Fruit fly (Drosophila melanogaster): ENCODE results near the gene Grip.
A peak's percentile ranks its signal among the peaks of the same experiment; 100 is the strongest.

Gene Grip

DNA sequence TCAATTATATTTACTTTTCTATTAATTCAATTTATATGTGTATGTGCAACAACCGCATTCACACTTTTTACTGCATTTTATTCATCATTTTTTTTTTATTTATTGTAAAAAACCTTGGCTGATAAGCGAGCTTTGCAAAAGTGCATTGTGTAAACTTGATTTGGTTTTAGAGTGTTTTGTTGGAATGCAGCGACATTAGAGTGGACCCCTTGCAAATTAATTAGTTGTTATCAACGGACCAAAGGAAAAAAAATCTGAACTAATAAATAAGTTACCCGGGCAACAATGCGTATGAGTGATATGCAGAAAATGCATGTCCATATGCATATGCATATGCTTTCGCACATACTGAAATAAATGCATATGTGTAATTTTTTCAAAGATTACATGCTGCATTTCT lies 45.1 kb upstream of the Grip start:
- no peak for TF ChIP-seq brk (GFP tag; optimal IDR thresholded peaks at IDR 0.05)
- no peak for TF ChIP-seq rgr (GFP tag; optimal IDR thresholded peaks at IDR 0.05)
- TF ChIP-seq CrebA (GFP tag; optimal IDR thresholded peaks at IDR 0.05; ENCODE audit: borderline replicate concordance): no peak
- no peak for TF ChIP-seq br (GFP tag; optimal IDR thresholded peaks at IDR 0.05)
- TF ChIP-seq psq (GFP tag; optimal IDR thresholded peaks at IDR 0.05): no peak
- TF ChIP-seq N (GFP tag; optimal IDR thresholded peaks at IDR 0.05): no peak
- TF ChIP-seq usp (GFP tag; optimal IDR thresholded peaks at IDR 0.05): no peak
- TF ChIP-seq sage (GFP tag; optimal IDR thresholded peaks at IDR 0.05): no peak
- TF ChIP-seq dsf (GFP tag; optimal IDR thresholded peaks at IDR 0.05; ENCODE audit: borderline replicate concordance): no peak
- TF ChIP-seq CG9705 (GFP tag; optimal IDR thresholded peaks at IDR 0.05): no peak
- no peak for TF ChIP-seq Dfd (GFP tag; optimal IDR thresholded peaks at IDR 0.05)
- TF ChIP-seq Abd-B (GFP tag; optimal IDR thresholded peaks at IDR 0.05): no peak
- no peak for TF ChIP-seq HLH106 (tag; optimal IDR thresholded peaks at IDR 0.05)
- TF ChIP-seq GATAd (GFP tag; optimal IDR thresholded peaks at IDR 0.05): no peak
- TF ChIP-seq dmrt93B (GFP tag; optimal IDR thresholded peaks at IDR 0.05): no peak
- TF ChIP-seq h (GFP tag; optimal IDR thresholded peaks at IDR 0.05): no peak
- TF ChIP-seq Hr83 (GFP tag; optimal IDR thresholded peaks at IDR 0.05; ENCODE audit: poor library complexity, severe bottlenecking): no peak
- TF ChIP-seq Myc (optimal IDR thresholded peaks at IDR 0.05): no peak
- no peak for TF ChIP-seq Rel (GFP tag; optimal IDR thresholded peaks at IDR 0.05)
- TF ChIP-seq Rel (tag; optimal IDR thresholded peaks at IDR 0.05): no peak
- no peak for TF ChIP-seq woc (GFP tag; optimal IDR thresholded peaks at IDR 0.05)

DNA sequence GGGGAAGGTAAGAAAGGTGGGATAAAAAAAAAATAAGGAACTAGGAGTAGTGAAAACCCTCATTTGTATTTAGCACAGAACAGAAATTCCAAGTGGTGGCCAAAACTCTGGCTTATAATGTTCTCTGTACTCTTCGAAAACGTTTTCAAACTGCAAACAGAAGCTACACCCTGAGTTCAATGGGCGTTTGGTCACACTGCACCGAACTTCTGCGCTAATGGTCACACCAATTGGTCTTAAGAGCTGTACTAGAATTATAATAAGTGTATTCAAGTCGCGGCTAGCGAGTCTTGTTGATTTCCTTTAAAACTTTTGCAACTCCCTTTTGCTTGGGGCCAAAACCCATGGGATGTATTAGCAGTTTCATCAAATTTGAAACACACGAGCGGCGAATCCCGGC lies 44.0 kb upstream of the Grip start:
- TF ChIP-seq h (GFP tag; optimal IDR thresholded peaks at IDR 0.05) (no peak), dl (GFP tag; optimal IDR thresholded peaks at IDR 0.05; ENCODE audit: insufficient read depth in 1 of 2, partially characterized antibody in 2 of 2) (no peak), Hnf4 (GFP tag; optimal IDR thresholded peaks at IDR 0.05) (no peak), Sp1 (GFP tag; optimal IDR thresholded peaks at IDR 0.05) (no peak), CrebA (GFP tag; optimal IDR thresholded peaks at IDR 0.05; ENCODE audit: borderline replicate concordance) (no peak), psq (GFP tag; optimal IDR thresholded peaks at IDR 0.05) (no peak), sage (GFP tag; optimal IDR thresholded peaks at IDR 0.05) (no peak), Hr78 (GFP tag; optimal IDR thresholded peaks at IDR 0.05) (no peak), Hr83 (GFP tag; optimal IDR thresholded peaks at IDR 0.05; ENCODE audit: poor library complexity, severe bottlenecking) (no peak), CG9705 (GFP tag; optimal IDR thresholded peaks at IDR 0.05) (no peak), Dif (GFP tag; optimal IDR thresholded peaks at IDR 0.05; ENCODE audit: partially characterized antibody) (no peak), CG32264 (GFP tag; optimal IDR thresholded peaks at IDR 0.05) (no peak), fru (GFP tag; optimal IDR thresholded peaks at IDR 0.05) (no peak), N (GFP tag; optimal IDR thresholded peaks at IDR 0.05) (no peak), ey (GFP tag; optimal IDR thresholded peaks at IDR 0.05) (no peak), GATAd (GFP tag; optimal IDR thresholded peaks at IDR 0.05) (no peak), pan (optimal IDR thresholded peaks at IDR 0.05) (no peak), lola (GFP tag; optimal IDR thresholded peaks at IDR 0.05) (no peak)

DNA sequence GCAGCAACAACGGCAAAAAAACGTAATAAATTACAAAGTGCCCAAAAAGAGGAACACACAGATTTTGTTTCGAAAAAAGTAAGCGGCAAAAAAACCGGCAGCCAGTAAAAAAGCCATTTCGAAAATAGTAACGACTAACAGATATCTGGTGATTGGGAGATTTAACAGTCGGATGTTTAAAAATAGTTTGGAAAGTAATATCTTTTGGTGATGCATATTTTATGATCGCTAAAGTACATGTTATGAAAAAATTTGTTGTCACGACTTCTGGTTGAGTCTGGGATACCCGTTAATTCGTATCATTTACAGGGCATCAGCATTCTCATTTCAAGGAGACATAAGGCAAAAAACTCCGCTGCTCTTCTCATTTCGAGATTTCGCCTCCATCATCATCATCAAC lies 43.0 kb upstream of the Grip start:
- peak; percentile 55 for TF ChIP-seq Sp1 (GFP tag; optimal IDR thresholded peaks at IDR 0.05)
- peak; percentile 64 for TF ChIP-seq Hnf4 (GFP tag; optimal IDR thresholded peaks at IDR 0.05)
- peak; percentile 80 for TF ChIP-seq fru (GFP tag; optimal IDR thresholded peaks at IDR 0.05)
- no peak for TF ChIP-seq dsf (GFP tag; optimal IDR thresholded peaks at IDR 0.05; ENCODE audit: borderline replicate concordance)
- peak; percentile 65 for TF ChIP-seq psq (GFP tag; optimal IDR thresholded peaks at IDR 0.05)
- TF ChIP-seq Rel (GFP tag; optimal IDR thresholded peaks at IDR 0.05): no peak
- peak; percentile 7 for TF ChIP-seq Rel (tag; optimal IDR thresholded peaks at IDR 0.05)
- peak; percentile 85 for TF ChIP-seq h (GFP tag; optimal IDR thresholded peaks at IDR 0.05)
- no peak for TF ChIP-seq tai (GFP tag; optimal IDR thresholded peaks at IDR 0.05)
- TF ChIP-seq HLH106 (tag; optimal IDR thresholded peaks at IDR 0.05): peak; percentile 69
- peak; percentile 78 for TF ChIP-seq rgr (GFP tag; optimal IDR thresholded peaks at IDR 0.05)
- peak; percentile 78 for TF ChIP-seq ey (GFP tag; optimal IDR thresholded peaks at IDR 0.05)
- no peak for TF ChIP-seq jim (GFP tag; optimal IDR thresholded peaks at IDR 0.05)
- peak; percentile 63 for TF ChIP-seq OdsH (GFP tag; optimal IDR thresholded peaks at IDR 0.05)
- peak; percentile 78 for TF ChIP-seq br (GFP tag; optimal IDR thresholded peaks at IDR 0.05)
- TF ChIP-seq dmrt93B (GFP tag; optimal IDR thresholded peaks at IDR 0.05): peak; percentile 42
- peak; percentile 49 for TF ChIP-seq CG32264 (GFP tag; optimal IDR thresholded peaks at IDR 0.05)
- TF ChIP-seq brk (GFP tag; optimal IDR thresholded peaks at IDR 0.05): no peak
- peak; percentile 54 for TF ChIP-seq woc (GFP tag; optimal IDR thresholded peaks at IDR 0.05)
- TF ChIP-seq foxo (GFP tag; optimal IDR thresholded peaks at IDR 0.05): peak in 1 of 2 experiments; percentile 81

Data from whole organism, wandering third instar larva.